ENCODE assay signal across 2 fruit fly cellular contexts in genomic region chrX:10627062-10627756, dm6.
A peak's percentile ranks its signal among the peaks of the same experiment; 100 is the strongest.
TF ChIP-seq lines count a peak whose summit lies in the region.

Gene CG9806 (minus strand): TSS chrX:10627112.
Gene X11Lbeta (plus strand): TSS chrX:10627737.

- peak; percentile 25 to 47 for TF ChIP-seq CTCF in S2 (optimal IDR thresholded peaks at IDR 0.05; lab: Kevin White, UChicago)
- peak; percentile 88 for TF ChIP-seq CTCF in whole organism, embryonic (GFP tag; optimal IDR thresholded peaks at IDR 0.05; lab: Kevin White, UChicago)

TF ChIP-seq in whole organism, embryonic, 481 proteins besides CTCF, POLR2A, EP300 and RAD21:
- no peak for TF ChIP-seq bcd (GFP tag; optimal IDR thresholded peaks at IDR 0.05; lab: Kevin White, UChicago)
- TF ChIP-seq dm (GFP tag; optimal IDR thresholded peaks at IDR 0.05; lab: Kevin White, UChicago) = no peak
- peak; percentile 3 for TF ChIP-seq Deaf1 (tag; optimal IDR thresholded peaks at IDR 0.05; lab: Kevin White, UChicago)
- TF ChIP-seq ewg (GFP tag; optimal IDR thresholded peaks at IDR 0.05; lab: Kevin White, UChicago) = peak; percentile 93
- no peak for TF ChIP-seq kay (GFP tag; optimal IDR thresholded peaks at IDR 0.05; lab: Kevin White, UChicago)
- no peak for TF ChIP-seq CG4282 (GFP tag; optimal IDR thresholded peaks at IDR 0.05; lab: Kevin White, UChicago)
- peak; percentile 27 for TF ChIP-seq Ets65A (GFP tag; lab: Kevin White, UChicago)
- no peak for TF ChIP-seq Hr51 (GFP tag; optimal IDR thresholded peaks at IDR 0.05; lab: Kevin White, UChicago)
- TF ChIP-seq mam (GFP tag; optimal IDR thresholded peaks at IDR 0.05; lab: Kevin White, UChicago) = no peak
- peak; percentile 26 to 39 for TF ChIP-seq Trl (optimal IDR thresholded peaks at IDR 0.05; lab: Kevin White, UChicago)
- TF ChIP-seq Trl (GFP tag; optimal IDR thresholded peaks at IDR 0.05; lab: Kevin White, UChicago) = no peak
- peak; percentile 26 for TF ChIP-seq CG2116 (GFP tag; optimal IDR thresholded peaks at IDR 0.05; lab: Kevin White, UChicago)
- no peak for TF ChIP-seq tll (GFP tag; optimal IDR thresholded peaks at IDR 0.05; lab: Kevin White, UChicago)
- TF ChIP-seq crp (GFP tag; optimal IDR thresholded peaks at IDR 0.05; lab: Kevin White, UChicago) = peak in 1 of 2 experiments; percentile 54
- no peak for TF ChIP-seq NC2β (GFP tag; optimal IDR thresholded peaks at IDR 0.05; lab: Kevin White, UChicago)
- TF ChIP-seq MTF-1 (GFP tag; optimal IDR thresholded peaks at IDR 0.05; lab: Kevin White, UChicago; ENCODE audit: borderline replicate concordance) = no peak
- TF ChIP-seq Dbx (GFP tag; IDR thresholded peaks at IDR 0.05; lab: Robert Waterston, UW) = no peak
- TF ChIP-seq sug (tag; optimal IDR thresholded peaks at IDR 0.05; lab: Kevin White, UChicago) = no peak
- no peak for TF ChIP-seq CG4360 (GFP tag; IDR thresholded peaks at IDR 0.05; lab: Robert Waterston, UW)
- no peak for TF ChIP-seq fd3F (GFP tag; optimal IDR thresholded peaks at IDR 0.05; lab: Kevin White, UChicago)
- no peak for TF ChIP-seq CG7357 (GFP tag; IDR thresholded peaks at IDR 0.05; lab: Robert Waterston, UW)
- TF ChIP-seq caup (GFP tag; optimal IDR thresholded peaks at IDR 0.05; lab: Kevin White, UChicago; ENCODE audit: severe bottlenecking) = no peak
- no peak for TF ChIP-seq CG7963 (GFP tag; IDR thresholded peaks at IDR 0.05; lab: Robert Waterston, UW; ENCODE audit: partially characterized antibody)
- TF ChIP-seq hbn (GFP tag; IDR thresholded peaks at IDR 0.05; lab: Robert Waterston, UW; ENCODE audit: partially characterized antibody) = no peak
- no peak for TF ChIP-seq BEAF-32 (GFP tag; optimal IDR thresholded peaks at IDR 0.05; lab: Kevin White, UChicago)
- no peak for TF ChIP-seq CG9876 (GFP tag; optimal IDR thresholded peaks at IDR 0.05; lab: Kevin White, UChicago)
- TF ChIP-seq Adf1 (GFP tag; IDR thresholded peaks at IDR 0.05; lab: Robert Waterston, UW) = no peak
- TF ChIP-seq CG5245 (GFP tag; optimal IDR thresholded peaks at IDR 0.05; lab: Kevin White, UChicago) = no peak
- TF ChIP-seq seq (GFP tag; IDR thresholded peaks at IDR 0.05; lab: Robert Waterston, UW) = peak; percentile 64; the same call in 1 of the 2 replicates
- TF ChIP-seq zf30C (GFP tag; optimal IDR thresholded peaks at IDR 0.05; lab: Kevin White, UChicago) = peak; percentile 0
- no peak for TF ChIP-seq CG3407 (GFP tag; optimal IDR thresholded peaks at IDR 0.05; lab: Kevin White, UChicago)
- TF ChIP-seq pzg (GFP tag; optimal IDR thresholded peaks at IDR 0.05; lab: Kevin White, UChicago) = peak; percentile 14
- TF ChIP-seq pan (optimal IDR thresholded peaks at IDR 0.05; lab: Kevin White, UChicago) = no peak
- TF ChIP-seq pan (GFP tag; optimal IDR thresholded peaks at IDR 0.05 in 1 of 2, IDR thresholded peaks at IDR 0.05 in 1 of 2) = no peak
- TF ChIP-seq Med (GFP tag; lab: Kevin White, UChicago) = peak; percentile 31
- no peak for TF ChIP-seq Doc3 (GFP tag; IDR thresholded peaks at IDR 0.05; lab: Robert Waterston, UW; ENCODE audit: partially characterized antibody)
- TF ChIP-seq zen2 (GFP tag; IDR thresholded peaks at IDR 0.05; lab: Robert Waterston, UW; ENCODE audit: partially characterized antibody) = no peak
- no peak for TF ChIP-seq CG30403 (GFP tag; optimal IDR thresholded peaks at IDR 0.05; lab: Kevin White, UChicago)
- no peak for TF ChIP-seq CG1647 (GFP tag; optimal IDR thresholded peaks at IDR 0.05; lab: Kevin White, UChicago)
- TF ChIP-seq CG7271 (tag; optimal IDR thresholded peaks at IDR 0.05; lab: Kevin White, UChicago) = no peak
- no peak for TF ChIP-seq Mad (GFP tag; optimal IDR thresholded peaks at IDR 0.05; lab: Kevin White, UChicago)
